Worm (Caenorhabditis elegans): ENCODE data around the gene clec-241.

Gene clec-241

ce11 chrV:17044500-17044899 is 31.4 kb upstream of the clec-241 start, which contains the start of gene F28B1.2:
F28B1.2 (plus strand) TSS chrV:17044800.
- TF ChIP-seq ces-1 (GFP tag; optimal IDR thresholded peaks at IDR 0.05) (no peak), efl-1 (optimal IDR thresholded peaks at IDR 0.05) (no peak), efl-1 (GFP tag; optimal IDR thresholded peaks at IDR 0.05 in 1 of 2) (peak in 1 of 2 experiments; percentile 48)

- TF ChIP-seq ets-5 (GFP tag; IDR thresholded peaks at IDR 0.05) (no peak), efl-1 (optimal IDR thresholded peaks at IDR 0.05) (no peak), efl-1 (GFP tag; optimal IDR thresholded peaks at IDR 0.05 in 1 of 2) (peak in 1 of 2 experiments; percentile 44), fkh-8 (tag; optimal IDR thresholded peaks at IDR 0.05) (no peak)
Observed at ce11 chrV:17042263-17042662, 29.1 kb upstream of the clec-241 start, which contains the start of gene hpo-33. hpo-33 (plus strand) TSS chrV:17042563.

DNA sequence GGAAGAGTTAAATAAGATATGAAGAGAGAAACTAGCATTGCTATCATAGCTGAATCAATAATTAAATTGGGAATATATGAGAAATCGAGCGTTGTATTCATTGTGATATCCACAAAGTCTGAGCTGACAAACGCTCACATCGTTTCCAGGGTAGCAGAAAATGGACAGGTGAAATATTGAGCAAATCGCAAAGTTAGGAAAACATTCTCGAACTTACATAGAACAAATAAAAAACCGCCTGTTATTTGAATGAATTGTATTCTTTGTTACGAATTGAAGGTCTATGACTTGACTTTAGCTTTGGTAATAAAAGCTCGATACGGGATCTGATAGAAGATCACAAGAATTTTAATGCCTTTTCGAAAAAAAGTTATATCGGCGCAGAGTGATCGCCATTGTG is 22.7 kb upstream of the clec-241 start, which contains the start of gene srz-94:
srz-94 (minus strand) TSS at position 101 of the 400 bp plus-strand sequence.
- TF ChIP-seq sptf-1 (tag; optimal IDR thresholded peaks at IDR 0.05) (no peak), blmp-1 (tag; optimal IDR thresholded peaks at IDR 0.05) (no peak)

ce11 chrV:17030430-17030829 is 17.3 kb upstream of the clec-241 start:
- no peak for TF ChIP-seq unc-30 (tag; optimal IDR thresholded peaks at IDR 0.05)
- TF ChIP-seq fkh-8 (tag; optimal IDR thresholded peaks at IDR 0.05), result peak; percentile 3
- no peak for TF ChIP-seq hpl-2 (GFP tag; optimal IDR thresholded peaks at IDR 0.05)
- TF ChIP-seq nhr-77 (tag; optimal IDR thresholded peaks at IDR 0.05), result no peak
- TF ChIP-seq hlh-4 (tag; optimal IDR thresholded peaks at IDR 0.05), result peak; percentile 98
- TF ChIP-seq elt-3 (tag; optimal IDR thresholded peaks at IDR 0.05), result no peak
- no peak for TF ChIP-seq vab-15 (tag; optimal IDR thresholded peaks at IDR 0.05)
- no peak for TF ChIP-seq nhr-19 (GFP tag; conservative IDR thresholded peaks at IDR 0.05)

DNA sequence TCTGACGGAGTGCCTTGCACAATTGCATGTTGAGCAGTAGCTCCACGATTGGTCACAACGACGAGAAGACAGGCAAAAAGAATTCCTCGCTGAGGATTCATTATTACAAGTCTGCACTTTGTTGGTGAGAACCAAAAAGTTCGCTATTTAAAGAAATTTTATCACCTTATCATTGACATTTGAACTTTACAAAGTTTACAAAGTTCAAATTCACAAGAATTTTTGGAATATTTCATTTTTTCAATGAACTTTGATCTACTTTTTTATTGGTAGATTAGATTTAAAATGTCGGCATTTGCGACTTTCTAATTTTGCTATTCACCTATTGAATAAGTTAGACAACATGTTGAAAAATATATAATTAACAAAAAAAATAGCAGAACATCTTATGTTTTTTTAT is 13.2 kb upstream of the clec-241 start, which contains the start of gene F49H6.15:
F49H6.15 (minus strand) TSS at position 101 of the 400 bp plus-strand sequence.
- TF ChIP-seq lsy-2 (tag; optimal IDR thresholded peaks at IDR 0.05) (no peak), elt-3 (tag; optimal IDR thresholded peaks at IDR 0.05) (no peak), aha-1 (tag; optimal IDR thresholded peaks at IDR 0.05) (no peak), grh-1 (GFP tag; IDR thresholded peaks at IDR 0.05) (no peak), blmp-1 (tag; optimal IDR thresholded peaks at IDR 0.05) (no peak), swsn-7 (tag; optimal IDR thresholded peaks at IDR 0.05) (no peak), pqm-1 (tag; optimal IDR thresholded peaks at IDR 0.05) (no peak), snpc-4 (tag; optimal IDR thresholded peaks at IDR 0.05) (no peak), egl-13 (tag; optimal IDR thresholded peaks at IDR 0.05) (no peak), tlp-1 (tag; optimal IDR thresholded peaks at IDR 0.05) (no peak), ets-5 (GFP tag; IDR thresholded peaks at IDR 0.05) (no peak), C34B4.2 (tag; optimal IDR thresholded peaks at IDR 0.05) (no peak), unc-86 (tag; optimal IDR thresholded peaks at IDR 0.05) (no peak), lir-3 (tag; optimal IDR thresholded peaks at IDR 0.05; ENCODE audit: poor library complexity) (no peak), mef-2 (tag; optimal IDR thresholded peaks at IDR 0.05) (no peak), mdl-1 (tag; optimal IDR thresholded peaks at IDR 0.05) (no peak), nhr-20 (tag; optimal IDR thresholded peaks at IDR 0.05) (no peak), sptf-1 (tag; optimal IDR thresholded peaks at IDR 0.05) (no peak), skn-1 (tag; optimal IDR thresholded peaks at IDR 0.05) (no peak)

DNA sequence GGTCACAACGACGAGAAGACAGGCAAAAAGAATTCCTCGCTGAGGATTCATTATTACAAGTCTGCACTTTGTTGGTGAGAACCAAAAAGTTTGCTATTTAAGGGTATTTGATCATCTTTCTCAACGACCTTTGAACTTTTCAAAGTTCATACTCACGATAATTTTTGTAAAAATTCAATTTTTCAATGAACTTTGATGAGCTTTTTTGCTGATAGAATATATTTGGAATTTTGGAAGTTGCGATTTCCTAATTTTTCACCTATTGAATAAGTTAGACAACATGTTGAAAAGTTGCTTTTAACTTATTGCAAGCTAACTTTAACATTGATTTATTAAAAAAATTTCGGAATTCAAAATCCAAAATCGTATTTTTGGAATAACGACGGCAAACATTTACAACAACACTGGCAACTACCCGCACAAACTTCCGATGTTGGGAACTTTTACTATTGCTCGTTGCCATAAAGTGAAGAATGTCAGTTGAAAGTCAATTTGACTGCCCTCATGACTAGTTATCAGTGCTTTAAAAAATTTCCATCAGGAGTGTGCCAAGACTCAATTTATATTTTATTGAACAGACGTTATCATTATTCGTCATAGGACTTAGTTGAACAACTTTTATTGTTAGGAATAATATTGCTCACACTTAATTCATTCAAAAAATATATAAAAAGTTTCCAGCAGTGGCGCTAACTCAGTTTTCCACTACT is 9.6 kb upstream of the clec-241 start, which contains the start of the genes F49H6.8 and F49H6.5:
F49H6.8 (minus strand) TSS at position 51 of the 710 bp plus-strand sequence.
F49H6.5 (plus strand) TSS at position 629 of the 710 bp plus-strand sequence.
- TF ChIP-seq lin-35 (GFP tag; optimal IDR thresholded peaks at IDR 0.05), result peak in 1 of 2 experiments; percentile 20
- no peak for TF ChIP-seq sup-37 (GFP tag; optimal IDR thresholded peaks at IDR 0.05)
- TF ChIP-seq lin-39 (tag; optimal IDR thresholded peaks at IDR 0.05), result no peak
- TF ChIP-seq ama-1 (optimal IDR thresholded peaks at IDR 0.05), result no peak
- TF ChIP-seq ceh-82 (tag; optimal IDR thresholded peaks at IDR 0.05), result no peak
- TF ChIP-seq fkh-4 (tag; optimal IDR thresholded peaks at IDR 0.05; ENCODE audit: borderline replicate concordance), result no peak
- TF ChIP-seq alr-1 (tag; optimal IDR thresholded peaks at IDR 0.05; ENCODE audit: borderline replicate concordance), result no peak
- no peak for TF ChIP-seq snu-23 (GFP tag; optimal IDR thresholded peaks at IDR 0.05)
- TF ChIP-seq zag-1 (tag; optimal IDR thresholded peaks at IDR 0.05), result no peak
- TF ChIP-seq efl-1 (optimal IDR thresholded peaks at IDR 0.05), result no peak
- no peak for TF ChIP-seq efl-1 (GFP tag; optimal IDR thresholded peaks at IDR 0.05 in 1 of 2)
- TF ChIP-seq tlp-1 (tag; optimal IDR thresholded peaks at IDR 0.05), result peak; percentile 42
- TF ChIP-seq tbx-2 (tag; optimal IDR thresholded peaks at IDR 0.05), result no peak
- no peak for TF ChIP-seq isw-1 (GFP tag; IDR thresholded peaks at IDR 0.05)
- no peak for TF ChIP-seq mef-2 (tag; optimal IDR thresholded peaks at IDR 0.05)
- TF ChIP-seq xbp-1 (tag; optimal IDR thresholded peaks at IDR 0.05), result no peak
- TF ChIP-seq lin-13 (GFP tag; optimal IDR thresholded peaks at IDR 0.05), result no peak
- no peak for TF ChIP-seq C04F5.9 (tag; optimal IDR thresholded peaks at IDR 0.05)
